Worm (Caenorhabditis elegans) whole organism, midembryonic: ENCODE results near the gene ZC404.15.

ENCODE experiments used
- T22C8.4 ChIP-seq: fragments of 200-800 bp; sonication (Bioruptor generic); IDR thresholded peaks from 2 replicates; pipeline ENCODE4 v1.3.6; 2022; ENCODE audit warnings: missing genetic modification characterization, missing compliant biosample characterization
- cog-1 ChIP-seq: sonication (generic microtip); optimal IDR thresholded peaks from 2 replicates; lab custom pipeline; 2016; ENCODE audit warnings: missing genetic modification characterization, missing compliant biosample characterization
- klf-2 ChIP-seq: fragments of 200-800 bp; sonication (Bioruptor generic); conservative IDR thresholded peaks from 2 replicates; pipeline ENCODE4 v1.3.6; 2022; ENCODE audit warnings: missing genetic modification reagents, missing genetic modification characterization, missing compliant biosample characterization
- ref-1 ChIP-seq: fragments of 200-800 bp; sonication (Bioruptor generic); conservative IDR thresholded peaks from 2 replicates; pipeline ENCODE4 v1.3.6; 2022; ENCODE audit warnings: missing genetic modification reagents, missing genetic modification characterization, missing compliant biosample characterization
- tab-1 ChIP-seq: fragments of 200-800 bp; sonication (Bioruptor generic); IDR thresholded peaks from 2 replicates; pipeline ENCODE4 v1.3.6; 2022; ENCODE audit warnings: missing genetic modification characterization, missing compliant biosample characterization

DNA sequence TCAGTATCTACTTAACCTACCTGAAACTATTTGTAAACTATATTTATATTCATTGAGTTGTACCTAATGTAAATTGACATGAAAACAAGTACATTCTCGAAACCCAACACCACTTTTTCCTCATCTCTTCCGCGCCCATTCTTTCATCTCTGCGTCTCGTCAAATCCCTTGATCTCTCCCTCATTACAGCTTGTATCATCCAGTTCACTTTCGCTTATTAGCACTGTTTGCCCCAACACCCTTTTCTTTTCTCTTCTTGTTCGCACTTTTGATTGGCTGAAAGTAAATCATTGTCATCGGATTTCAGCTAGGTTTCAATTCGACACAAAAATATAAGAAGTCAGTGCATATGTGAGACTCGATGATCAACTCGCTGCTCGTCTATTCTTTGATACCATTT is 35.5 kb upstream of the ZC404.15 start, which contains the start of gene T25F10.3:
- TF ChIP-seq klf-2 (GFP tag; lab: Robert Waterston, UW) = no peak
- no peak for TF ChIP-seq cog-1 (tag; lab: Kevin White, UChicago)
- TF ChIP-seq T22C8.4 (GFP tag; lab: Robert Waterston, UW) = no peak
- no peak for TF ChIP-seq ref-1
- TF ChIP-seq tab-1 = no peak
